Worm (Caenorhabditis elegans): ENCODE data around the gene F09E10.6.

F09E10.6 gene

DNA sequence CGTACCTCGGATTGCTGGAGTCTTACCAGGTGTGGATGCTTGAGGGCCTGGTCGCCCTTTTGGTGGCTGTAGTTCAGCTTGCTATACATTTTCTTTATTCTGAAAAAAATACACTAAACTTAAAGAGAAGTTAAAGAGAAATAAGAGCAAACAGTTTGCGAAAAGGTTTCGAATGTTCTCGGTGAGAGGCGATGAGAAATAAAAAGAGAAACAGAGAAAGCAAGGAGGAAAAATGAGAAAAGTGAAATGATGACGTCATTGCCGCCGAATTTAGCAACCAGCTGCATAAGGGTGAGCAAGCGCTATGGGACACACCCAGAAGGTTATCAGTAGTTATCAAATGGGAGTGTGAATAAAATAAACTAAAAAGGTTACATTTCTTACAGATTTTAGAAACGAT lies 43.7 kb downstream of the F09E10.6 start, which contains the start of gene cebp-1:
Gene cebp-1, minus strand, starts transcription at position 99 of the 400 bp plus-strand sequence.
- TF ChIP-seq ztf-23 (GFP tag; IDR thresholded peaks at IDR 0.05) (no peak), tab-1 (GFP tag; IDR thresholded peaks at IDR 0.05) (no peak), klf-2 (GFP tag; conservative IDR thresholded peaks at IDR 0.05) (no peak), flt-1 (GFP tag; IDR thresholded peaks at IDR 0.05) (no peak), med-1 (GFP tag; optimal IDR thresholded peaks at IDR 0.05; ENCODE audit: insufficient read depth) (no peak), ztf-29 (GFP tag; IDR thresholded peaks at IDR 0.05) (no peak), cog-1 (tag; optimal IDR thresholded peaks at IDR 0.05) (no peak), T22C8.4 (GFP tag; IDR thresholded peaks at IDR 0.05) (no peak), ref-1 (GFP tag; conservative IDR thresholded peaks at IDR 0.05) (no peak)

ce11 chrX:1451816-1452602 lies 45.5 kb downstream of the F09E10.6 start:
- TF ChIP-seq flt-1 (GFP tag; IDR thresholded peaks at IDR 0.05) (no peak), T22C8.4 (GFP tag; IDR thresholded peaks at IDR 0.05) (no peak), ref-1 (GFP tag; conservative IDR thresholded peaks at IDR 0.05) (no peak), cog-1 (tag; optimal IDR thresholded peaks at IDR 0.05) (no peak), ztf-29 (GFP tag; IDR thresholded peaks at IDR 0.05) (no peak), klf-2 (GFP tag; conservative IDR thresholded peaks at IDR 0.05) (no peak), ztf-23 (GFP tag; IDR thresholded peaks at IDR 0.05) (no peak), tab-1 (GFP tag; IDR thresholded peaks at IDR 0.05) (no peak), med-1 (GFP tag; optimal IDR thresholded peaks at IDR 0.05; ENCODE audit: insufficient read depth) (no peak)

DNA sequence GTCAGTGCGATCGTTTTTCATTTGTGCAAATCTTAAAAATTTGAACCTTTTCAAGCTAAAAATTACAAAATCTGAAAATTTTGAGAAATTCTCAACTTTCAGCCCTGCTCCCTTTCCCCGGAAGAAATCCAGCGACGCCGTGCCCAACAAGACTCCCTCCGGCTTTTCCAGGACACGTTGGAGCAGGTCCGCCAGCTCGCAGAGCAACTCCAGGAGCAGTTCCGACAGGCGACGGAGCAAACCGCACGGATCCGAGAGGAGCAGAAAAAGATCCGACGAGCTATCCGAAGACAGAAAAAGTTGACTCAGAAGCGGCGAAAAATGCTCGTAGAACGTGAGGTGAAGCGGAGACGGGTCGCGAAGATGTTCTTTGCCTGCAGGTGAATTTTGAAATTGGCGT lies 46.2 kb downstream of the F09E10.6 start:
- TF ChIP-seq med-1 (GFP tag; optimal IDR thresholded peaks at IDR 0.05; ENCODE audit: insufficient read depth) (no peak), tab-1 (GFP tag; IDR thresholded peaks at IDR 0.05) (0 out of 2 replicates have a peak, but pooled peaks have one; percentile 23)

DNA sequence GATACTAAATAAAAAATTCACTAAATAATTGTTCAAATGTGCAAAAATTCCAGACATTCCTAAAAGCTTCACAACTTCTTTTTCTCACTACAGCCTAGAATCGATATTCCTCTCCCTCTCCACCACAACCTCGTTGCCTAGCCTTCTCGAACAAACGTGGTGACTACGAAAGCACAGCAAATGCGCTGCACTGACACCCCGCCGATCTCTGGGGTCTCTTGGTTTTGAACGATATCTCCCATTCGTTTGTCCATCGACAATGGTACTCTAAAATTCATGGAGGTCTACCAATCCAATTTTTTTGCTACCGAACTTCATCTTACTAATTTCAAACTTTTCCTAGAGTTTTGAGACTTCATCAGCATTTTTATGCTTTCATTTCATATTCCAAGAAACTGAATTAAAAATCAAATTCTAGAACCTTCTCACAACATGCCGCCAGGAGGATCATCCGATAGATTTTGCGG lies 47.1 kb downstream of the F09E10.6 start, which contains the start of gene W05H7.1:
Gene W05H7.1, plus strand, starts transcription at position 417 of the 467 bp plus-strand sequence.
- TF ChIP-seq flt-1 (GFP tag; IDR thresholded peaks at IDR 0.05) (no peak), ztf-29 (GFP tag; IDR thresholded peaks at IDR 0.05) (no peak), T22C8.4 (GFP tag; IDR thresholded peaks at IDR 0.05) (0 out of 2 replicates have a peak, but pooled peaks have one; percentile 21)

DNA sequence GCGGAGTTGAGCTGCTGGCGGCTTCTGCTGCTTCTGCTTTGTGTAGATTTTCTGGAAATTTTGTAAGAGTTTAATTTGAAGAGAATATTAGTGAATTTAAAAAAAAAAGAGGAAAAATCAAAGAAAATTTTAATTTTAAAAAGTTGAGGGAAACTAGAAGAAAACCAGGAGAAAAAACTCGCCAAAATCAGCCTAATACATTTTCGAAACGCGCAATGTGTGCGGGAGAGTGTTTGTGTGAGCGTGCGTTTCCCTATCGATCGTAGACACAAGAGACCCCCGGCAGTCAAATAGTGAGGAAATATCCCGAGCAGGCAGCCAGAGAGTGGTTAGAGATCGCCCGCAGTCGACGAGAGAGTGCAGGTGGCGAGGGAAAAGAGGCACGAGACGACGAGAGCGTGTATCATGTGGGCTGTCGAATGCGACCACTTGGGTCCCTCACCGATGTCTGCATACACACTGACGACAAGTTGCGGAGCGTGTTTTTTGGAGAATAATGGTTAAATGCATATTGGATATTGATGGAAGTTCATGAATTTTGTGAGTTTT lies 50.8 kb downstream of the F09E10.6 start, which contains the start of gene zfp-3:
Gene zfp-3, minus strand, starts transcription at position 51 of the 549 bp plus-strand sequence.
- TF ChIP-seq flt-1 (GFP tag; IDR thresholded peaks at IDR 0.05) (no peak; the same call in 1 of the 2 replicates), T22C8.4 (GFP tag; IDR thresholded peaks at IDR 0.05) (peak; percentile 85), med-1 (GFP tag; optimal IDR thresholded peaks at IDR 0.05; ENCODE audit: insufficient read depth) (no peak), cog-1 (tag; optimal IDR thresholded peaks at IDR 0.05) (peak; percentile 86), ref-1 (GFP tag; conservative IDR thresholded peaks at IDR 0.05) (no peak), ztf-23 (GFP tag; IDR thresholded peaks at IDR 0.05) (no peak), ztf-29 (GFP tag; IDR thresholded peaks at IDR 0.05) (no peak; the same call in 1 of the 2 replicates), tab-1 (GFP tag; IDR thresholded peaks at IDR 0.05) (no peak), klf-2 (GFP tag; conservative IDR thresholded peaks at IDR 0.05) (no peak)

DNA sequence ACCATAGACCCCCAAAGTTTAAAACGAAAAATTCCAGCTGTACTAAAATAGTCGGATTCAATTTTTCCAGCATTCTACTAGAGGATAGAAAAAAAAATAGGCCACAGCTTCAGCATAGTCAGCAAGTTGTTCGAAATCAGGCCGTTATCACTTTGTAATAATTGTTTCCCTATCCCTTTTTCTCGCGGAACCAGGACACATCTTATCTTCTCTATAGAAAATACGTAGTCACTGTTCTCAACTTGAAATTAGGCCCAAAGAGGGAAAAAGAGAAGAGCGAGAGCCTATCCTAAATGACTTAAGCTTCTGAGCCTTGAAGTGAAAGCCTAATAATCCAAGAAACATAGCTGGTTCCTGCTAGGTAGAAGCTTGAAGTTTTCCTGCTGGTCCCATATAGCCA lies 51.8 kb downstream of the F09E10.6 start:
- TF ChIP-seq ref-1 (GFP tag; conservative IDR thresholded peaks at IDR 0.05) (no peak), T22C8.4 (GFP tag; IDR thresholded peaks at IDR 0.05) (no peak), ztf-23 (GFP tag; IDR thresholded peaks at IDR 0.05) (no peak), ztf-29 (GFP tag; IDR thresholded peaks at IDR 0.05) (no peak), klf-2 (GFP tag; conservative IDR thresholded peaks at IDR 0.05) (no peak), tab-1 (GFP tag; IDR thresholded peaks at IDR 0.05) (no peak), cog-1 (tag; optimal IDR thresholded peaks at IDR 0.05) (no peak), med-1 (GFP tag; optimal IDR thresholded peaks at IDR 0.05; ENCODE audit: insufficient read depth) (no peak), flt-1 (GFP tag; IDR thresholded peaks at IDR 0.05) (no peak)
